Fruit fly (Drosophila melanogaster) whole organism, embryonic: ENCODE measurements around the gene Cyp4ac1.

Source experiments
- Antp ChIP-seq: fragments of 200-800 bp; sonication (Bioruptor generic); optimal IDR thresholded peaks from 3 replicates; lab custom pipeline; 2016; ENCODE audit warnings: missing biosample characterization, missing genetic modification characterization
- Asciz ChIP-seq: fragments of 200-800 bp; sonication (Bioruptor generic); optimal IDR thresholded peaks from 2 replicates; lab custom pipeline; 2017; ENCODE audit warnings: missing biosample characterization, mild to moderate bottlenecking, missing genetic modification characterization, missing genetic modification reagents
- Awh ChIP-seq: fragments of 200-800 bp; sonication (Bioruptor generic); IDR thresholded peaks from 2 replicates; pipeline ENCODE4, ENCODE4 v1.3.6; 2022; ENCODE audit warnings: missing biosample characterization, missing genetic modification characterization
- C15 ChIP-seq: fragments of 200-800 bp; sonication (Bioruptor generic); IDR thresholded peaks from 3 replicates; pipeline ENCODE4 v1.3.6; 2022; ENCODE audit warnings: missing biosample characterization, missing genetic modification characterization
- CG10147 ChIP-seq: fragments of 200-800 bp; sonication (Bioruptor generic); optimal IDR thresholded peaks from 2 replicates; lab custom pipeline; 2019; ENCODE audit warnings: missing biosample characterization, mild to moderate bottlenecking, missing genetic modification characterization, moderate library complexity
- CG12236 ChIP-seq: fragments of 200-800 bp; sonication (Bioruptor generic); optimal IDR thresholded peaks from 2 replicates; lab custom pipeline; 2016; ENCODE audit warnings: missing biosample characterization, missing genetic modification characterization
- CG12299 ChIP-seq: fragments of 200-800 bp; sonication (Bioruptor generic); optimal IDR thresholded peaks from 2 replicates; lab custom pipeline; 2018; ENCODE audit warnings: missing biosample characterization, mild to moderate bottlenecking, missing genetic modification characterization
- CG12659 ChIP-seq: fragments of 200-800 bp; sonication (Bioruptor generic); optimal IDR thresholded peaks from 3 replicates; lab custom pipeline; 2017; ENCODE audit warnings: mild to moderate bottlenecking, missing biosample characterization, missing genetic modification reagents, missing genetic modification characterization
- CG13624 ChIP-seq: fragments of 200-800 bp; sonication (Bioruptor generic); optimal IDR thresholded peaks from 2 replicates; lab custom pipeline; 2016; ENCODE audit warnings: missing biosample characterization, missing genetic modification characterization
- CG13894 ChIP-seq: fragments of 200-800 bp; sonication (Bioruptor generic); optimal IDR thresholded peaks from 3 replicates; lab custom pipeline; 2018; ENCODE audit warnings: missing biosample characterization, mild to moderate bottlenecking, missing genetic modification characterization, moderate library complexity
- CG1603 ChIP-seq: fragments of 200-800 bp; sonication (Bioruptor generic); optimal IDR thresholded peaks from 2 replicates; lab custom pipeline; 2019; ENCODE audit warnings: missing biosample characterization, mild to moderate bottlenecking, missing genetic modification characterization, moderate library complexity
- CG16815 ChIP-seq: fragments of 200-800 bp; sonication (Bioruptor generic); optimal IDR thresholded peaks from 3 replicates; lab custom pipeline; 2017; ENCODE audit warnings: missing biosample characterization, mild to moderate bottlenecking, missing genetic modification characterization
- CG17359 ChIP-seq: fragments of 200-800 bp; sonication (Bioruptor generic); optimal IDR thresholded peaks from 3 replicates; lab custom pipeline; 2018; ENCODE audit warnings: missing biosample characterization, mild to moderate bottlenecking, missing genetic modification characterization, moderate library complexity
- CG2199 ChIP-seq: fragments of 200-800 bp; sonication (Bioruptor generic); IDR thresholded peaks from 3 replicates; pipeline ENCODE4 v1.3.6; 2022; ENCODE audit warnings: missing biosample characterization, missing genetic modification characterization
- CG30020 ChIP-seq: fragments of 200-800 bp; optimal IDR thresholded peaks from 2 replicates; lab custom pipeline; 2019; ENCODE audit warnings: missing biosample characterization, mild to moderate bottlenecking, missing genetic modification characterization, moderate library complexity
- CG30431 ChIP-seq: fragments of 200-800 bp; sonication (Bioruptor generic); optimal IDR thresholded peaks from 2 replicates; lab custom pipeline; 2017; ENCODE audit warnings: missing biosample characterization, missing genetic modification characterization
- CG3281 ChIP-seq: fragments of 200-800 bp; sonication (Bioruptor generic); optimal IDR thresholded peaks from 3 replicates; lab custom pipeline; 2017; ENCODE audit warnings: missing biosample characterization, mild to moderate bottlenecking, missing genetic modification characterization
- CG34224 ChIP-seq: fragments of 200-800 bp; sonication (Bioruptor generic); IDR thresholded peaks from 3 replicates; pipeline ENCODE4 v1.3.6; 2022; ENCODE audit warnings: missing biosample characterization, missing genetic modification characterization; ENCODE audit not compliant: partially characterized antibody
- CG34422 ChIP-seq: fragments of 200-800 bp; sonication (Bioruptor generic); IDR thresholded peaks from 3 replicates; pipeline ENCODE4 v1.3.6; 2022; ENCODE audit warnings: missing biosample characterization, missing genetic modification characterization
- CG43689 ChIP-seq: fragments of 200-800 bp; sonication (Bioruptor generic); IDR thresholded peaks from 2 replicates; pipeline ENCODE4 v1.3.6; 2022; ENCODE audit warnings: missing biosample characterization, missing genetic modification characterization
- CG6689 ChIP-seq: fragments of 200-800 bp; sonication (Bioruptor generic); IDR thresholded peaks from 2 replicates; pipeline ENCODE4 v1.3.6; 2022; ENCODE audit warnings: missing biosample characterization, missing genetic modification characterization
- CG6813 ChIP-seq: fragments of 200-800 bp; sonication (Bioruptor generic); optimal IDR thresholded peaks from 2 replicates; lab custom pipeline; 2017; ENCODE audit warnings: missing biosample characterization, missing genetic modification characterization, mild to moderate bottlenecking, moderate library complexity, missing genetic modification reagents
- CG6854 ChIP-seq: fragments of 200-800 bp; sonication (Bioruptor generic); optimal IDR thresholded peaks from 3 replicates; lab custom pipeline; 2017; ENCODE audit warnings: missing biosample characterization, mild to moderate bottlenecking, missing genetic modification characterization
- CG7963 ChIP-seq: fragments of 200-800 bp; sonication (Bioruptor generic); IDR thresholded peaks from 3 replicates; pipeline ENCODE4 v1.3.6; 2022; ENCODE audit warnings: missing biosample characterization, missing genetic modification characterization; ENCODE audit not compliant: partially characterized antibody
- CrebB ChIP-seq: fragments of 200-800 bp; sonication (Bioruptor generic); optimal IDR thresholded peaks from 3 replicates; lab custom pipeline; 2018; ENCODE audit warnings: missing biosample characterization, mild to moderate bottlenecking, missing genetic modification characterization
- D ChIP-seq, 2 experiments: fragments of 200-800 bp in 1 of 2; fragments of >200 bp in 1 of 2; sonication (Bioruptor generic) in 1 of 2; optimal IDR thresholded peaks; 2 replicates in 1 of 2; 3 replicates in 1 of 2; lab custom pipeline; 2017; ENCODE audit warnings: mild to moderate bottlenecking in 1 of 2, missing biosample characterization in 1 of 2, missing genetic modification characterization in 1 of 2, missing genetic modification reagents in 1 of 2
- Dek ChIP-seq: fragments of 200-800 bp; sonication (Bioruptor generic); optimal IDR thresholded peaks from 3 replicates; lab custom pipeline; 2019; ENCODE audit warnings: missing biosample characterization, mild to moderate bottlenecking, missing genetic modification characterization, moderate library complexity
- E2f2 ChIP-seq: fragments of 200-800 bp; sonication (Bioruptor generic); IDR thresholded peaks from 2 replicates; pipeline ENCODE4 v1.3.6; 2022; ENCODE audit warnings: missing biosample characterization, missing genetic modification characterization
- Ets65A ChIP-seq: fragments of 200-800 bp; sonication (Bioruptor generic); peaks from one replicate; lab custom pipeline; 2016; ENCODE audit warnings: missing biosample characterization, missing genetic modification characterization
- Gsc ChIP-seq: fragments of 200-800 bp; sonication (Bioruptor generic); IDR thresholded peaks from 2 replicates; pipeline ENCODE4 v1.3.6; 2022; ENCODE audit warnings: missing biosample characterization, missing genetic modification characterization
- HLHmδ ChIP-seq: fragments of 200-800 bp; sonication (Bioruptor generic); optimal IDR thresholded peaks from 2 replicates; lab custom pipeline; 2018; ENCODE audit warnings: missing biosample characterization, mild to moderate bottlenecking, missing genetic modification characterization, moderate library complexity
- Nf-YB ChIP-seq: fragments of 200-800 bp; sonication (Bioruptor generic); optimal IDR thresholded peaks from 3 replicates; lab custom pipeline; 2019; ENCODE audit warnings: missing biosample characterization, mild to moderate bottlenecking, missing genetic modification characterization, moderate library complexity
- Opbp ChIP-seq: fragments of 200-800 bp; sonication (Bioruptor generic); IDR thresholded peaks from 3 replicates; pipeline ENCODE4 v1.3.6; 2022; ENCODE audit warnings: missing biosample characterization, missing genetic modification characterization; ENCODE audit not compliant: partially characterized antibody
- ara ChIP-seq: fragments of 200-800 bp; sonication (Bioruptor generic); IDR thresholded peaks from 2 replicates; pipeline ENCODE4 v1.3.6; 2022; ENCODE audit warnings: missing biosample characterization, missing genetic modification characterization
- br ChIP-seq: fragments of >200 bp; optimal IDR thresholded peaks from 2 replicates; lab custom pipeline; 2017
- crp ChIP-seq, 2 experiments: fragments of 200-800 bp; sonication (Bioruptor generic); optimal IDR thresholded peaks; 2 replicates in 1 of 2; 3 replicates in 1 of 2; lab custom pipeline; 2017; ENCODE audit warnings: missing biosample characterization in 2 of 2, missing genetic modification characterization in 2 of 2, mild to moderate bottlenecking in 1 of 2, moderate library complexity in 1 of 2
- da ChIP-seq: fragments of 200-800 bp; sonication (Bioruptor generic); optimal IDR thresholded peaks from 2 replicates; lab custom pipeline; 2016; ENCODE audit warnings: missing biosample characterization, missing genetic modification characterization
- dmrt99B ChIP-seq: fragments of 200-800 bp; sonication (Bioruptor generic); optimal IDR thresholded peaks from 2 replicates; lab custom pipeline; 2018; ENCODE audit warnings: missing biosample characterization, mild to moderate bottlenecking, missing genetic modification characterization, moderate library complexity
- exex ChIP-seq: fragments of 200-800 bp; sonication (Bioruptor generic); optimal IDR thresholded peaks from 4 replicates; lab custom pipeline; 2018; ENCODE audit warnings: missing biosample characterization, mild to moderate bottlenecking, missing genetic modification characterization, moderate library complexity
- ftz-f1 ChIP-seq: fragments of 200-800 bp; sonication (Bioruptor generic); optimal IDR thresholded peaks from 2 replicates; lab custom pipeline; 2016; ENCODE audit warnings: missing biosample characterization, missing genetic modification characterization
- gem ChIP-seq: fragments of 200-800 bp; sonication (Bioruptor generic); optimal IDR thresholded peaks from 2 replicates; lab custom pipeline; 2019; ENCODE audit warnings: missing biosample characterization, mild to moderate bottlenecking, missing genetic modification characterization, moderate library complexity
- nom ChIP-seq: fragments of 200-800 bp; sonication (Bioruptor generic); optimal IDR thresholded peaks from 2 replicates; lab custom pipeline; 2017; ENCODE audit warnings: missing biosample characterization, missing genetic modification characterization, mild to moderate bottlenecking, moderate library complexity, missing genetic modification reagents
- phol ChIP-seq: fragments of 200-800 bp; sonication (Bioruptor generic); optimal IDR thresholded peaks from 3 replicates; lab custom pipeline; 2018; ENCODE audit warnings: missing biosample characterization, mild to moderate bottlenecking, missing genetic modification characterization, moderate library complexity
- pnt ChIP-seq: fragments of 200-800 bp; sonication (Bioruptor generic); optimal IDR thresholded peaks from 3 replicates; lab custom pipeline; 2016; ENCODE audit warnings: missing biosample characterization, missing genetic modification characterization
- sc ChIP-seq, 3 experiments: fragments of >200 bp in 2 of 3; fragments of 200-800 bp in 1 of 3; sonication (Bioruptor generic) in 1 of 3; optimal IDR thresholded peaks; 2 replicates in 2 of 3; 3 replicates in 1 of 3; lab custom pipeline; 2017; ENCODE audit warnings: mild to moderate bottlenecking in 1 of 3, missing biosample characterization in 1 of 3, missing genetic modification characterization in 1 of 3, missing genetic modification reagents in 1 of 3
- sima ChIP-seq: fragments of 200-800 bp; sonication (Bioruptor generic); optimal IDR thresholded peaks from 2 replicates; lab custom pipeline; 2016; ENCODE audit warnings: missing biosample characterization, missing genetic modification characterization
- tup ChIP-seq: fragments of 200-800 bp; sonication (Bioruptor generic); optimal IDR thresholded peaks from 2 replicates; lab custom pipeline; 2016; ENCODE audit warnings: missing biosample characterization, mild to moderate bottlenecking, missing genetic modification characterization, moderate library complexity
- vvl ChIP-seq: fragments of 200-800 bp; sonication (Bioruptor generic); IDR thresholded peaks from 2 replicates; pipeline ENCODE4 v1.3.6; 2022; ENCODE audit warnings: missing biosample characterization, missing genetic modification characterization
- zfh1 ChIP-seq: fragments of 200-800 bp; sonication (Bioruptor generic); IDR thresholded peaks from 3 replicates; pipeline ENCODE4 v1.3.6; 2022; ENCODE audit warnings: missing biosample characterization, missing genetic modification characterization

The Cyp4ac1 gene

DNA sequence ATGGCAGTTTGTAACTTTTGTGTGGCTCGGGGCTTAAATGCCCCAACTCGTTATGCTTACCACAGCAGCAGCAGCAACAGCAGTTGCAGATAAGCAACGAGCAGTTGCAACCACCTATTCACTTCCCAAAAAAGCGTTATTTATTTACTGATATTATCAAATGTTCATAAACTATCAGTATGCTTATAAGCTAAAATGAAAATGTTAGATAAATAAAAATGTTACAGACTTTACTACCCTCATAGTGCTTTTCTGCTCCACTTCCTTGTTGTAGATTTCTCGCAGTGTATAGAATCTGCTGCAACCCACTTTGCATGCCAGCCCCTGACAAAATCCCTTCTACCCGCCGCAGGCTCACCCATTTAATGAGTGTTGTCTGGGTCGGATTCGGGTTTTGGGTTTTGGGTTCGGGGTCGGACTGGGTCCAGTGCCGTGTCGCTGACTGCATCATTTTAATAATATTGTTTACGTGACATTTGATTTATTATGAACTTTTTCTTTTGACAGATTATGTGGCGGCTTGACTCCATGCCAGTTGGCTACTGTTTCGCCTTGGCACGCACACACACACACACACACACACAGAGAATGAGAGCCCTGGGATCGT, 9.6 kb upstream of the Cyp4ac1 start (continued):
- TF ChIP-seq CG30431 (GFP tag; lab: Kevin White, UChicago) (peak; percentile 8), D (optimal IDR thresholded peaks at IDR 0.05; lab: Kevin White, UChicago) (no peak), D (GFP tag; optimal IDR thresholded peaks at IDR 0.05; lab: Kevin White, UChicago) (peak; percentile 6), Asciz (GFP tag; lab: Kevin White, UChicago) (no peak), zfh1 (GFP tag; lab: Robert Waterston, UW) (0 out of 3 replicates have a peak, but pooled peaks have one; percentile 41), E2f2 (GFP tag; lab: Robert Waterston, UW) (no peak), CG30020 (tag; lab: Kevin White, UChicago) (no peak), exex (tag; lab: Kevin White, UChicago) (no peak), sc (optimal IDR thresholded peaks at IDR 0.05; lab: Kevin White, UChicago) (no peak), sc (GFP tag; optimal IDR thresholded peaks at IDR 0.05; lab: Kevin White, UChicago) (no peak), nom (GFP tag; lab: Kevin White, UChicago) (peak; percentile 79), HLHmδ (GFP tag; lab: Kevin White, UChicago) (no peak), CG13894 (tag; lab: Kevin White, UChicago) (no peak), CrebB (tag; lab: Kevin White, UChicago) (no peak), Awh (GFP tag; lab: Robert Waterston, UW) (no peak), CG3281 (GFP tag; lab: Kevin White, UChicago) (no peak), CG43689 (GFP tag; lab: Robert Waterston, UW) (no peak), Ets65A (GFP tag; lab: Kevin White, UChicago) (peak; percentile 6), Gsc (GFP tag; lab: Robert Waterston, UW) (no peak), Nf-YB (no peak), CG1603 (peak; percentile 52), ftz-f1 (GFP tag; lab: Kevin White, UChicago) (no peak), CG34224 (GFP tag; lab: Robert Waterston, UW) (no peak), CG7963 (no peak), sima (GFP tag; lab: Kevin White, UChicago) (no peak), ara (GFP tag; lab: Robert Waterston, UW) (no peak), CG12236 (GFP tag; lab: Kevin White, UChicago) (no peak), br (lab: Kevin White, UChicago) (no peak), C15 (no peak), CG2199 (GFP tag; lab: Robert Waterston, UW) (no peak), Dek (no peak), Antp (GFP tag; lab: Kevin White, UChicago) (no peak), CG6813 (GFP tag; lab: Kevin White, UChicago) (no peak), CG34422 (GFP tag; lab: Robert Waterston, UW) (no peak), da (no peak), CG6689 (GFP tag; lab: Robert Waterston, UW) (no peak), Opbp (GFP tag; lab: Robert Waterston, UW) (no peak), vvl (GFP tag; lab: Robert Waterston, UW) (0 out of 2 replicates have a peak, but pooled peaks have one; percentile 8), dmrt99B (tag; lab: Kevin White, UChicago) (peak; percentile 13), CG17359 (tag; lab: Kevin White, UChicago) (peak; percentile 6), phol (tag; lab: Kevin White, UChicago) (peak; percentile 23), gem (tag; lab: Kevin White, UChicago) (peak; percentile 29), CG6854 (no peak), pnt (no peak), CG12659 (GFP tag; lab: Kevin White, UChicago) (no peak), tup (no peak), CG16815 (GFP tag; lab: Kevin White, UChicago) (no peak), CG12299 (tag; lab: Kevin White, UChicago) (no peak), CG13624 (no peak), crp (GFP tag; optimal IDR thresholded peaks at IDR 0.05; lab: Kevin White, UChicago) (no peak), CG10147 (GFP tag; lab: Kevin White, UChicago) (no peak)
